Worm (Caenorhabditis elegans): Measurements from ENCODE around the gene F41G3.19.

F41G3.19 gene

ce11 chrII:6706552-6707091 lies 45.3 kb downstream of the F41G3.19 start:
- TF ChIP-seq hmg-4 (GFP tag; optimal IDR thresholded peaks at IDR 0.05) (no peak), hmbx-1 (tag; optimal IDR thresholded peaks at IDR 0.05) (no peak), tra-4 (tag; optimal IDR thresholded peaks at IDR 0.05) (no peak), ceh-13 (GFP tag; optimal IDR thresholded peaks at IDR 0.05) (no peak), ceh-36 (tag; optimal IDR thresholded peaks at IDR 0.05) (no peak), ets-7 (tag; optimal IDR thresholded peaks at IDR 0.05) (no peak), tbx-11 (GFP tag; IDR thresholded peaks at IDR 0.05) (no peak), ama-1 (optimal IDR thresholded peaks at IDR 0.05) (no peak), hnd-1 (tag; optimal IDR thresholded peaks at IDR 0.05) (no peak), F13C5.2 (tag; optimal IDR thresholded peaks at IDR 0.05) (no peak), tbx-37 (GFP tag; conservative IDR thresholded peaks at IDR 0.05) (no peak), flt-1 (GFP tag; IDR thresholded peaks at IDR 0.05) (no peak), B0310.2 (tag; optimal IDR thresholded peaks at IDR 0.05) (no peak), aly-1 (tag; optimal IDR thresholded peaks at IDR 0.05) (no peak), sea-1 (GFP tag; conservative IDR thresholded peaks at IDR 0.05) (no peak), scrt-1 (GFP tag; IDR thresholded peaks at IDR 0.05) (no peak), pes-1 (GFP tag; IDR thresholded peaks at IDR 0.05) (no peak)

ce11 chrII:6705593-6706228 lies 46.2 kb downstream of the F41G3.19 start, which contains the start of gene rpy-1:
Gene rpy-1 (minus strand): TSS chrII:6705643.
- TF ChIP-seq aly-1 (tag; optimal IDR thresholded peaks at IDR 0.05) (no peak), ceh-36 (tag; optimal IDR thresholded peaks at IDR 0.05) (no peak), hmbx-1 (tag; optimal IDR thresholded peaks at IDR 0.05) (no peak), scrt-1 (GFP tag; IDR thresholded peaks at IDR 0.05) (no peak), pes-1 (GFP tag; IDR thresholded peaks at IDR 0.05) (no peak), hmg-4 (GFP tag; optimal IDR thresholded peaks at IDR 0.05) (no peak), sea-1 (GFP tag; conservative IDR thresholded peaks at IDR 0.05) (no peak), tbx-37 (GFP tag; conservative IDR thresholded peaks at IDR 0.05) (no peak), B0310.2 (tag; optimal IDR thresholded peaks at IDR 0.05) (no peak), ama-1 (optimal IDR thresholded peaks at IDR 0.05) (no peak), F13C5.2 (tag; optimal IDR thresholded peaks at IDR 0.05) (no peak), tbx-11 (GFP tag; IDR thresholded peaks at IDR 0.05) (no peak), ets-7 (tag; optimal IDR thresholded peaks at IDR 0.05) (no peak), flt-1 (GFP tag; IDR thresholded peaks at IDR 0.05) (no peak), hnd-1 (tag; optimal IDR thresholded peaks at IDR 0.05) (no peak), tra-4 (tag; optimal IDR thresholded peaks at IDR 0.05) (no peak)
